Worm (Caenorhabditis elegans): Measurements from ENCODE around the gene K08E7.6.

DNA sequence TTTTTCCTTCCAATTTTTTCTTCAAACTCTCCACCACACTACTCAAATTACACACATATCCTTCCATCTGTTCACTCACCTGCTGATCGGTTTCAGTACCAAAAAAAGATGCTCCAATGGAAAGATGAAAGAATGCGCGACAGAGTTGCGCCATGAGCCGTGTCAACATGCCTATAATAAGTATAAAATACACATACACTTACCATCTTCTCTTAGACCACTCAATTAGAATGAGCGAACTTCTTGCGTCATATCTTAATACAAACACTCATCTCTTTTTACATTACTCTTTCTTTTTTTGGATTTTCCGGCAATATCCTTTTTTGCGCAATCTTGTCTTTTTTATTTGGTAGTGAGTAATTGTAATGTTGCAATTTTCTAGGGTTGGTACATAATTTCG lies 43.3 kb downstream of the K08E7.6 start:
- TF ChIP-seq dao-5 (tag; optimal IDR thresholded peaks at IDR 0.05) (no peak), W03F9.2 (tag; optimal IDR thresholded peaks at IDR 0.05) (no peak)
